Fruit fly (Drosophila melanogaster) whole organism, embryonic: ENCODE data around the gene CG12112.
A peak's percentile ranks its signal among the peaks of the same experiment; 100 is the strongest.

Source experiments
- Ada2b ChIP-seq: fragments of 200-800 bp; sonication (Bioruptor generic); IDR thresholded peaks from 2 replicates; pipeline ENCODE4 v1.3.6; 2022; ENCODE audit warnings: missing biosample characterization, missing genetic modification characterization
- Aef1 ChIP-seq: fragments of 200-800 bp; sonication (Bioruptor generic); IDR thresholded peaks from 3 replicates; pipeline ENCODE4 v1.3.6; 2022; ENCODE audit warnings: missing biosample characterization, missing genetic modification characterization
- Atf3 ChIP-seq: fragments of 200-800 bp; sonication (Bioruptor generic); optimal IDR thresholded peaks from 3 replicates; lab custom pipeline; 2016; ENCODE audit warnings: missing biosample characterization, missing genetic modification characterization
- Blimp-1 ChIP-seq: fragments of 200-800 bp; sonication (Bioruptor generic); optimal IDR thresholded peaks from 3 replicates; lab custom pipeline; 2018; ENCODE audit warnings: missing biosample characterization, missing genetic modification characterization, mild to moderate bottlenecking, moderate library complexity, missing genetic modification reagents
- CG10321 ChIP-seq: fragments of 200-800 bp; sonication (Bioruptor generic); IDR thresholded peaks from 2 replicates; pipeline ENCODE4 v1.3.6; 2022; ENCODE audit warnings: missing biosample characterization, missing genetic modification characterization
- CG10565 ChIP-seq: fragments of 200-800 bp; sonication (Bioruptor generic); optimal IDR thresholded peaks from 3 replicates; lab custom pipeline; 2016; ENCODE audit warnings: missing biosample characterization, mild to moderate bottlenecking, missing genetic modification characterization
- CG12659 ChIP-seq: fragments of 200-800 bp; sonication (Bioruptor generic); optimal IDR thresholded peaks from 3 replicates; lab custom pipeline; 2017; ENCODE audit warnings: mild to moderate bottlenecking, missing biosample characterization, missing genetic modification reagents, missing genetic modification characterization
- CG13424 ChIP-seq: fragments of 200-800 bp; sonication (Bioruptor generic); optimal IDR thresholded peaks from 2 replicates; lab custom pipeline; 2019; ENCODE audit warnings: missing biosample characterization, mild to moderate bottlenecking, missing genetic modification characterization, moderate library complexity
- CG13894 ChIP-seq: fragments of 200-800 bp; sonication (Bioruptor generic); optimal IDR thresholded peaks from 3 replicates; lab custom pipeline; 2018; ENCODE audit warnings: missing biosample characterization, mild to moderate bottlenecking, missing genetic modification characterization, moderate library complexity
- CG14710 ChIP-seq: fragments of 200-800 bp; sonication (Bioruptor generic); optimal IDR thresholded peaks from 3 replicates; lab custom pipeline; 2019; ENCODE audit warnings: missing biosample characterization, mild to moderate bottlenecking, missing genetic modification characterization, moderate library complexity
- CG16813 ChIP-seq: fragments of 200-800 bp; sonication (Bioruptor generic); IDR thresholded peaks from 3 replicates; pipeline ENCODE4 v1.3.6; 2022; ENCODE audit warnings: missing biosample characterization, missing genetic modification characterization; ENCODE audit not compliant: partially characterized antibody
- CG16815 ChIP-seq: fragments of 200-800 bp; sonication (Bioruptor generic); optimal IDR thresholded peaks from 3 replicates; lab custom pipeline; 2017; ENCODE audit warnings: missing biosample characterization, mild to moderate bottlenecking, missing genetic modification characterization
- CG17385 ChIP-seq: fragments of 200-800 bp; sonication (Bioruptor generic); optimal IDR thresholded peaks from 3 replicates; lab custom pipeline; 2018; ENCODE audit warnings: missing biosample characterization, mild to moderate bottlenecking, missing genetic modification characterization
- CG17829 ChIP-seq: fragments of 200-800 bp; optimal IDR thresholded peaks from 2 replicates; lab custom pipeline; 2019; ENCODE audit warnings: missing biosample characterization, mild to moderate bottlenecking, missing genetic modification characterization, moderate library complexity
- CG4360 ChIP-seq: fragments of 200-800 bp; sonication (Bioruptor generic); IDR thresholded peaks from 2 replicates; pipeline ENCODE4 v1.3.6; 2022; ENCODE audit warnings: missing biosample characterization, missing genetic modification characterization
- CG4617 ChIP-seq: fragments of 200-800 bp; sonication (Bioruptor generic); optimal IDR thresholded peaks from 3 replicates; lab custom pipeline; 2016; ENCODE audit warnings: missing biosample characterization, missing genetic modification characterization, borderline replicate concordance
- CG7786 ChIP-seq: fragments of 200-800 bp; sonication (Bioruptor generic); optimal IDR thresholded peaks from 2 replicates; lab custom pipeline; 2016; ENCODE audit warnings: missing biosample characterization, missing genetic modification characterization
- CG7963 ChIP-seq: fragments of 200-800 bp; sonication (Bioruptor generic); IDR thresholded peaks from 3 replicates; pipeline ENCODE4 v1.3.6; 2022; ENCODE audit warnings: missing biosample characterization, missing genetic modification characterization; ENCODE audit not compliant: partially characterized antibody
- CHES-1-like ChIP-seq: fragments of 200-800 bp; sonication (Bioruptor generic); optimal IDR thresholded peaks from 2 replicates; lab custom pipeline; 2016; ENCODE audit warnings: missing biosample characterization, missing genetic modification characterization
- Doc2 ChIP-seq: fragments of 200-800 bp; sonication (Bioruptor generic); IDR thresholded peaks from 2 replicates; pipeline ENCODE4 v1.3.6; 2022; ENCODE audit warnings: missing biosample characterization, missing genetic modification characterization
- Dref ChIP-seq: fragments of 200-800 bp; sonication (Bioruptor generic); IDR thresholded peaks from 2 replicates; pipeline ENCODE4 v1.3.6; 2022; ENCODE audit warnings: missing biosample characterization, missing genetic modification characterization
- Drgx ChIP-seq: fragments of 200-800 bp; sonication (Bioruptor generic); IDR thresholded peaks from 2 replicates; pipeline ENCODE4 v1.3.6; 2022; ENCODE audit warnings: missing biosample characterization, missing genetic modification characterization
- E2f2 ChIP-seq: fragments of 200-800 bp; sonication (Bioruptor generic); IDR thresholded peaks from 2 replicates; pipeline ENCODE4 v1.3.6; 2022; ENCODE audit warnings: missing biosample characterization, missing genetic modification characterization
- HLH3B ChIP-seq: fragments of 200-800 bp; sonication (Bioruptor generic); IDR thresholded peaks from 2 replicates; pipeline ENCODE4 v1.3.6; 2022; ENCODE audit warnings: missing biosample characterization, missing genetic modification characterization
- Hey ChIP-seq: fragments of 200-800 bp; sonication (Bioruptor generic); optimal IDR thresholded peaks from 3 replicates; lab custom pipeline; 2018; ENCODE audit warnings: missing biosample characterization, mild to moderate bottlenecking, missing genetic modification characterization
- Kr ChIP-seq: fragments of 200-800 bp; sonication (Bioruptor generic); optimal IDR thresholded peaks from 2 replicates; lab custom pipeline; 2017; ENCODE audit warnings: missing biosample characterization, mild to moderate bottlenecking, missing genetic modification characterization
- Lpt ChIP-seq: fragments of >200 bp; optimal IDR thresholded peaks from 2 replicates; lab custom pipeline; 2018; ENCODE audit warnings: missing biosample characterization, missing genetic modification characterization
- Med ChIP-seq: fragments of 200-800 bp; sonication (Bioruptor generic); peaks from one replicate; lab custom pipeline; 2016; ENCODE audit warnings: missing biosample characterization, missing genetic modification characterization, mild to moderate bottlenecking, inconsistent platforms, moderate library complexity
- Nf-YB ChIP-seq: fragments of 200-800 bp; sonication (Bioruptor generic); optimal IDR thresholded peaks from 3 replicates; lab custom pipeline; 2019; ENCODE audit warnings: missing biosample characterization, mild to moderate bottlenecking, missing genetic modification characterization, moderate library complexity
- Nf-YC ChIP-seq: fragments of 200-800 bp; optimal IDR thresholded peaks from 3 replicates; lab custom pipeline; 2019; ENCODE audit warnings: missing biosample characterization, mild to moderate bottlenecking, missing genetic modification characterization, moderate library complexity
- Optix ChIP-seq: fragments of 200-800 bp; sonication (Bioruptor generic); IDR thresholded peaks from 3 replicates; pipeline ENCODE4 v1.3.6; 2022; ENCODE audit warnings: missing biosample characterization, missing genetic modification characterization
- Sin3A ChIP-seq: fragments of >200 bp; optimal IDR thresholded peaks from 2 replicates; lab custom pipeline; 2018
- Six4 ChIP-seq: fragments of 200-800 bp; sonication (Bioruptor generic); optimal IDR thresholded peaks from 2 replicates; lab custom pipeline; 2016; ENCODE audit warnings: missing biosample characterization, missing genetic modification characterization
- Stat92E ChIP-seq, 3 experiments: fragments of >200 bp in 2 of 3; fragments of 200-800 bp in 1 of 3; sonication (Bioruptor generic) in 1 of 3; optimal IDR thresholded peaks; 2 replicates each; lab custom pipeline; 2017 to 2019; ENCODE audit warnings: missing biosample characterization in 3 of 3, missing genetic modification characterization in 3 of 3, mild to moderate bottlenecking in 1 of 3, moderate library complexity in 1 of 3
- Trl ChIP-seq, 3 experiments: fragments of >200 bp in 2 of 3; fragments of 200-800 bp in 1 of 3; sonication (Bioruptor generic) in 1 of 3; optimal IDR thresholded peaks; 2 replicates in 1 of 3; 3 replicates in 2 of 3; lab custom pipeline; 2016 to 2017; ENCODE audit warnings: missing biosample characterization in 1 of 3, missing genetic modification characterization in 1 of 3
- bab2 ChIP-seq: fragments of 200-800 bp; sonication (Bioruptor generic); optimal IDR thresholded peaks from 2 replicates; lab custom pipeline; 2016; ENCODE audit warnings: missing biosample characterization, missing genetic modification characterization
- bigmax ChIP-seq: fragments of 200-800 bp; sonication (Bioruptor generic); optimal IDR thresholded peaks from 2 replicates; lab custom pipeline; 2018; ENCODE audit warnings: missing biosample characterization, mild to moderate bottlenecking, missing genetic modification characterization
- crol ChIP-seq: fragments of 200-800 bp; sonication (Bioruptor generic); IDR thresholded peaks from 2 replicates; pipeline ENCODE4 v1.3.6; 2022; ENCODE audit warnings: missing biosample characterization, missing genetic modification characterization
- da ChIP-seq: fragments of 200-800 bp; sonication (Bioruptor generic); optimal IDR thresholded peaks from 2 replicates; lab custom pipeline; 2016; ENCODE audit warnings: missing biosample characterization, missing genetic modification characterization
- dm ChIP-seq: fragments of 200-800 bp; sonication (Bioruptor generic); optimal IDR thresholded peaks from 3 replicates; lab custom pipeline; 2016; ENCODE audit warnings: missing biosample characterization, missing genetic modification characterization
- grn ChIP-seq: fragments of 200-800 bp; sonication (Bioruptor generic); optimal IDR thresholded peaks from 3 replicates; lab custom pipeline; 2017; ENCODE audit warnings: missing biosample characterization, missing genetic modification characterization
- hb ChIP-seq: fragments of 200-800 bp; sonication (Bioruptor generic); IDR thresholded peaks from 3 replicates; pipeline ENCODE4 v1.3.6; 2022; ENCODE audit warnings: missing biosample characterization, missing genetic modification characterization; ENCODE audit not compliant: partially characterized antibody
- ind ChIP-seq: fragments of 200-800 bp; sonication (Bioruptor generic); optimal IDR thresholded peaks from 3 replicates; lab custom pipeline; 2016; ENCODE audit warnings: missing biosample characterization, missing genetic modification characterization
- inv ChIP-seq: fragments of 200-800 bp; sonication (Bioruptor generic); IDR thresholded peaks from 2 replicates; pipeline ENCODE4 v1.3.6; 2022; ENCODE audit warnings: missing biosample characterization, missing genetic modification characterization; ENCODE audit not compliant: partially characterized antibody
- ken ChIP-seq: fragments of 200-800 bp; sonication (Bioruptor generic); IDR thresholded peaks from 3 replicates; pipeline ENCODE4 v1.3.6; 2022; ENCODE audit warnings: missing biosample characterization, missing genetic modification characterization
- mld ChIP-seq: fragments of 200-800 bp; sonication (Bioruptor generic); IDR thresholded peaks from 3 replicates; pipeline ENCODE4 v1.3.6; 2022; ENCODE audit warnings: missing biosample characterization, missing genetic modification characterization; ENCODE audit not compliant: partially characterized antibody
- oc ChIP-seq: fragments of 200-800 bp; sonication (Bioruptor generic); optimal IDR thresholded peaks from 2 replicates; lab custom pipeline; 2018; ENCODE audit warnings: missing biosample characterization, mild to moderate bottlenecking, missing genetic modification characterization, moderate library complexity
- tna ChIP-seq: fragments of 200-800 bp; sonication (Bioruptor generic); IDR thresholded peaks from 2 replicates; pipeline ENCODE4 v1.3.6; 2022; ENCODE audit warnings: missing biosample characterization, missing genetic modification characterization; ENCODE audit not compliant: partially characterized antibody
- unpg ChIP-seq: fragments of 200-800 bp; sonication (Bioruptor generic); optimal IDR thresholded peaks from 3 replicates; lab custom pipeline; 2018; ENCODE audit warnings: missing biosample characterization, mild to moderate bottlenecking, missing genetic modification characterization, moderate library complexity

Gene CG12112

DNA sequence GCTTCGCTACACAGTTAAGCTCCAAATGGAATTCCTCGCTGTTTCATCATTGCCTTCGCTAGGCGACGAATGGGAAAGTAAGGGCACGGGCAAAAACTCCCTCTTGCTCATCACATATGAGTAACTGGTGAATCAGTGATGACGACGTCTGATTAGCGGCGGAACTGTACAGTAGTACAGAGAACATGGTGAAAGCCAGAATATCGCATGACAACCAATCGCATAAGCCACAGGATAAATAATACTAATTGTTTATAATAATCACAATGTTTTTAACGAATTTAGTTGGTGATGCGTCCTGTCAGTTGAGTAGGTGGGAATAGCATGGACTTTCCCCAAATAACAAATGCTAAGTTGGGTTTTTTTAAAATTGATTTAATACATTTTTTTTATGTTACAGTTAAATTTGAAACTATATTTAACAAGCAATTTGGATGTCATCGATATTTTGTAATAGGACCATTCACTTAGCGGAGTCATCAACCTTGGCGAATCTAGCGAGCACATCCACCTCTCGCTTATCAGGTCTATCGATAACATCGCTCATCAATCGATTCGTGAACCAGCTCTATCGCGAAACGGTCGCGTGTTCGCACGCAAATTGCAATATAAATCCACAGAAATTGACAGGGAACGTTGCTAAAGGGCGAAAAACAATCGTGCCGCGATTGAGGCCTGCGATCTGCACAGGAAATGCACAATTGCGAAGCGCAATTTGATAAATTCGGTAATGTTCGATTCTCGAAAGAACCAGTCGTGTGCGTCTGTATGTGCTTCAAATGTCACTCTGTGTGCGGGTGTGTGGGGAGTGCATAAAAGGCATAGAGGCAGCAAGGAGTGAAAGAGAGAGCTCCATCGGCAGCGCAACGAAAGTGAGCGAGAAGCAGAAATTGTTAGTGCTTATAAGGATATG lies at the start of gene CG12112, which contains the start of gene Trf4-1 (continued):
- TF ChIP-seq CG17829 (tag; lab: Kevin White, UChicago) (no peak), Lpt (GFP tag; lab: Kevin White, UChicago) (no peak), CG14710 (peak; percentile 61), CG4617 (peak; percentile 50), CG13894 (tag; lab: Kevin White, UChicago) (peak; percentile 60), Drgx (GFP tag; lab: Robert Waterston, UW) (0 out of 2 replicates have a peak, but pooled peaks have one; percentile 7), Blimp-1 (GFP tag; lab: Kevin White, UChicago) (no peak), CHES-1-like (GFP tag; lab: Kevin White, UChicago) (no peak), grn (GFP tag; lab: Kevin White, UChicago) (peak; percentile 8), da (no peak), CG16813 (GFP tag; lab: Robert Waterston, UW) (peak; percentile 79), Trl (optimal IDR thresholded peaks at IDR 0.05; lab: Kevin White, UChicago) (no peak), Trl (GFP tag; optimal IDR thresholded peaks at IDR 0.05; lab: Kevin White, UChicago) (peak; percentile 12), CG17385 (GFP tag; lab: Kevin White, UChicago) (no peak), CG10565 (no peak), HLH3B (GFP tag; lab: Robert Waterston, UW) (no peak), CG4360 (no peak), CG7963 (GFP tag; lab: Robert Waterston, UW) (no peak), CG12659 (GFP tag; lab: Kevin White, UChicago) (peak; percentile 56), hb (GFP tag; lab: Robert Waterston, UW) (peak; percentile 68; the same call in 1 of the 3 replicates), Stat92E (GFP tag; optimal IDR thresholded peaks at IDR 0.05; lab: Kevin White, UChicago) (no peak), CG7786 (GFP tag; lab: Kevin White, UChicago) (no peak), Med (GFP tag; lab: Kevin White, UChicago) (peak; percentile 77)

- TF ChIP-seq ken (no peak), bigmax (no peak), bab2 (GFP tag; lab: Kevin White, UChicago) (no peak), Hey (tag; lab: Kevin White, UChicago) (peak; percentile 32), unpg (no peak), ind (no peak), inv (GFP tag; lab: Robert Waterston, UW) (no peak), Nf-YB (GFP tag; lab: Kevin White, UChicago) (peak; percentile 63), CG13424 (no peak), Ada2b (GFP tag; lab: Robert Waterston, UW) (no peak), Nf-YC (tag; lab: Kevin White, UChicago) (peak; percentile 73), CG10321 (GFP tag; lab: Robert Waterston, UW) (no peak), Six4 (GFP tag; lab: Kevin White, UChicago) (no peak), Doc2 (GFP tag; lab: Robert Waterston, UW) (no peak), crol (GFP tag; lab: Robert Waterston, UW) (peak; percentile 33; the same call in 1 of the 2 replicates), Sin3A (no peak), tna (GFP tag; lab: Robert Waterston, UW) (no peak), oc (tag; lab: Kevin White, UChicago) (peak; percentile 59), Aef1 (GFP tag; lab: Robert Waterston, UW) (no peak), mld (GFP tag; lab: Robert Waterston, UW) (no peak), Kr (no peak), dm (GFP tag; lab: Kevin White, UChicago) (no peak), Dref (GFP tag; lab: Robert Waterston, UW) (no peak), Optix (GFP tag; lab: Robert Waterston, UW) (no peak), E2f2 (GFP tag; lab: Robert Waterston, UW) (no peak), CG16815 (GFP tag; lab: Kevin White, UChicago) (no peak), Atf3 (GFP tag; lab: Kevin White, UChicago) (no peak)
These were observed 47.9 kb upstream of the CG12112 start for dm6 chrX:8607902-8608301.
